Worm (Caenorhabditis elegans): ENCODE measurements around the gene cdh-7.

DNA sequence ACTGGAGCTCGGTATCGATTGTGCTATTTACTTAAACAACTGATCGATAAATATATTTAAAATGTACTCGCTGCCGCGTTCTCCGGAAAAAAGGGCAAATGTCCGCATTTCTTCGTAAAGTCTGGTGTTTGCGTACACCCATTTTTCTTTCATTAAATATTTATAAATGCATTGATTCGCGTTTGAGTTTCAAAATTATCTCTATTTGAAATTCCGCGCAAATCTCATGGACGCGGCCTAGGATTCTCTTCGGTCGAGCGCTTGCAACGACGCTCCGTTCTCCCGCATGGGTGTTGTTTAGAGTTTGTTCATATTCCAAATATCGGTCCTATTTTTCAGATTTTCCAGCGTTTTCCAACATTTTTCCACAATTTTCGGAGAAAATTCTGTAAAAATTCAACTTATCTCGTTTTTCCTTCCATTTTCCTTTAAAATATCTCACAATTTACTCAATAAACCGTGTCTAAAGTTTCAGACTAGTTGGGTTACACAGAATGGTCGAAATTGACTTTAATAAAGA, 48.0 kb upstream of the cdh-7 start, which contains the start of gene eif-3.B:
- TF ChIP-seq cebp-2 (GFP tag; IDR thresholded peaks at IDR 0.05), result no peak
- no peak for TF ChIP-seq attf-6 (GFP tag; IDR thresholded peaks at IDR 0.05)
- TF ChIP-seq pha-4 (tag; optimal IDR thresholded peaks at IDR 0.05), result peak; percentile 75
- peak; percentile 69 for TF ChIP-seq C06A6.2 (GFP tag; conservative IDR thresholded peaks at IDR 0.05)
- TF ChIP-seq lag-1 (GFP tag; IDR thresholded peaks at IDR 0.05), result no peak
- TF ChIP-seq nhr-27 (tag; optimal IDR thresholded peaks at IDR 0.05), result no peak
- no peak for TF ChIP-seq C17E4.6 (GFP tag; IDR thresholded peaks at IDR 0.05)
- peak; percentile 45 for TF ChIP-seq snpc-4 (GFP tag; optimal IDR thresholded peaks at IDR 0.05)
- peak; percentile 13 to 86 (median 84) for TF ChIP-seq snpc-4 (tag; optimal IDR thresholded peaks at IDR 0.05)
- TF ChIP-seq bed-1 (GFP tag; IDR thresholded peaks at IDR 0.05), result no peak
